Fruit fly (Drosophila melanogaster): Measurements from ENCODE around the gene smp-30.
A peak's percentile ranks its signal among the peaks of the same experiment; 100 is the strongest.

The smp-30 gene

dm6 chr3R:14703302-14704192 is 47.5 kb downstream of the smp-30 start:
- TF ChIP-seq ey (GFP tag; optimal IDR thresholded peaks at IDR 0.05) (no peak), h (GFP tag; optimal IDR thresholded peaks at IDR 0.05) (peak; percentile 7), Sp1 (GFP tag; optimal IDR thresholded peaks at IDR 0.05) (peak; percentile 32), Rel (GFP tag; optimal IDR thresholded peaks at IDR 0.05) (no peak), Rel (tag; optimal IDR thresholded peaks at IDR 0.05) (peak; percentile 20)

- TF ChIP-seq Hnf4 (GFP tag; optimal IDR thresholded peaks at IDR 0.05): peak; percentile 69
- TF ChIP-seq br (GFP tag; optimal IDR thresholded peaks at IDR 0.05): peak; percentile 46
- TF ChIP-seq Abd-B (GFP tag; optimal IDR thresholded peaks at IDR 0.05): no peak
- no peak for TF ChIP-seq Rel (GFP tag; optimal IDR thresholded peaks at IDR 0.05)
- peak; percentile 81 for TF ChIP-seq Rel (tag; optimal IDR thresholded peaks at IDR 0.05)
- TF ChIP-seq CG9705 (GFP tag; optimal IDR thresholded peaks at IDR 0.05): no peak
- no peak for TF ChIP-seq ey (GFP tag; optimal IDR thresholded peaks at IDR 0.05)
- TF ChIP-seq woc (GFP tag; optimal IDR thresholded peaks at IDR 0.05): no peak
- no peak for TF ChIP-seq usp (GFP tag; optimal IDR thresholded peaks at IDR 0.05)
- TF ChIP-seq sage (GFP tag; optimal IDR thresholded peaks at IDR 0.05): no peak
- no peak for TF ChIP-seq Myc (optimal IDR thresholded peaks at IDR 0.05)
- TF ChIP-seq GATAd (GFP tag; optimal IDR thresholded peaks at IDR 0.05): no peak
- TF ChIP-seq HLH106 (tag; optimal IDR thresholded peaks at IDR 0.05): peak; percentile 42
- TF ChIP-seq fru (GFP tag; optimal IDR thresholded peaks at IDR 0.05): peak; percentile 68
- TF ChIP-seq CG32264 (GFP tag; optimal IDR thresholded peaks at IDR 0.05): no peak
- peak in 1 of 2 experiments; percentile 65 for TF ChIP-seq dl (GFP tag; optimal IDR thresholded peaks at IDR 0.05; ENCODE audit: insufficient read depth in 1 of 2, partially characterized antibody in 2 of 2)
- no peak for TF ChIP-seq Vsx2 (GFP tag; optimal IDR thresholded peaks at IDR 0.05; ENCODE audit: partially characterized antibody)
- TF ChIP-seq Jra (GFP tag; optimal IDR thresholded peaks at IDR 0.05): peak; percentile 71
- TF ChIP-seq rgr (GFP tag; optimal IDR thresholded peaks at IDR 0.05): peak; percentile 71
- TF ChIP-seq N (GFP tag; optimal IDR thresholded peaks at IDR 0.05): no peak
- TF ChIP-seq Hr83 (GFP tag; optimal IDR thresholded peaks at IDR 0.05; ENCODE audit: poor library complexity, severe bottlenecking): peak; percentile 90
- peak; percentile 60 for TF ChIP-seq tai (GFP tag; optimal IDR thresholded peaks at IDR 0.05)
- TF ChIP-seq h (GFP tag; optimal IDR thresholded peaks at IDR 0.05): peak; percentile 68
- TF ChIP-seq OdsH (GFP tag; optimal IDR thresholded peaks at IDR 0.05): peak; percentile 37
- TF ChIP-seq dmrt93B (GFP tag; optimal IDR thresholded peaks at IDR 0.05): no peak
- TF ChIP-seq foxo (GFP tag; optimal IDR thresholded peaks at IDR 0.05): peak in 1 of 2 experiments; percentile 57
- no peak for TF ChIP-seq pan (optimal IDR thresholded peaks at IDR 0.05)
- TF ChIP-seq Hr78 (GFP tag; optimal IDR thresholded peaks at IDR 0.05): no peak
- peak; percentile 15 for TF ChIP-seq dsf (GFP tag; optimal IDR thresholded peaks at IDR 0.05; ENCODE audit: borderline replicate concordance)
- peak; percentile 80 for TF ChIP-seq brk (GFP tag; optimal IDR thresholded peaks at IDR 0.05)
- TF ChIP-seq jim (GFP tag; optimal IDR thresholded peaks at IDR 0.05): peak; percentile 77
- peak; percentile 53 for TF ChIP-seq psq (GFP tag; optimal IDR thresholded peaks at IDR 0.05)
- no peak for TF ChIP-seq CrebA (GFP tag; optimal IDR thresholded peaks at IDR 0.05; ENCODE audit: borderline replicate concordance)
- TF ChIP-seq Dif (GFP tag; optimal IDR thresholded peaks at IDR 0.05; ENCODE audit: partially characterized antibody): peak; percentile 74
- no peak for TF ChIP-seq lola (GFP tag; optimal IDR thresholded peaks at IDR 0.05)
- peak; percentile 67 for TF ChIP-seq Sp1 (GFP tag; optimal IDR thresholded peaks at IDR 0.05)
- TF ChIP-seq Mio (GFP tag; optimal IDR thresholded peaks at IDR 0.05): no peak
- peak; percentile 61 for TF ChIP-seq sv (GFP tag; optimal IDR thresholded peaks at IDR 0.05)
- no peak for TF ChIP-seq Dfd (GFP tag; optimal IDR thresholded peaks at IDR 0.05)
These were observed 54.0 kb downstream of the smp-30 start, which contains the start of gene Meltrin for dm6 chr3R:14696949-14697513. Meltrin (minus strand) TSS chr3R:14697292.

All from whole organism, wandering third instar larva.